Fruit fly (Drosophila melanogaster) whole organism, embryonic: ENCODE data around the gene CG1299.
A peak's percentile ranks its signal among the peaks of the same experiment; 100 is the strongest.

Experiments
- Abd-B ChIP-seq: fragments of 200-800 bp; sonication (Bioruptor generic); optimal IDR thresholded peaks from 2 replicates; lab custom pipeline; 2018; ENCODE audit warnings: missing biosample characterization, mild to moderate bottlenecking, missing genetic modification characterization, moderate library complexity
- BtbVII ChIP-seq: fragments of 200-800 bp; sonication (Bioruptor generic); optimal IDR thresholded peaks from 3 replicates; lab custom pipeline; 2017; ENCODE audit warnings: missing biosample characterization, mild to moderate bottlenecking, missing genetic modification characterization
- CG1024 ChIP-seq: fragments of 200-800 bp; sonication (Bioruptor generic); IDR thresholded peaks from 2 replicates; pipeline ENCODE4 v1.3.6; 2022; ENCODE audit warnings: missing biosample characterization, missing genetic modification characterization
- CG10267 ChIP-seq: fragments of 200-800 bp; sonication (Bioruptor generic); optimal IDR thresholded peaks from 2 replicates; lab custom pipeline; 2018; ENCODE audit warnings: missing biosample characterization, mild to moderate bottlenecking, missing genetic modification characterization, moderate library complexity
- CG10274 ChIP-seq: fragments of 200-800 bp; sonication (Bioruptor generic); optimal IDR thresholded peaks from 3 replicates; lab custom pipeline; 2017; ENCODE audit warnings: missing biosample characterization, mild to moderate bottlenecking, missing genetic modification characterization
- CG10543 ChIP-seq: fragments of 200-800 bp; sonication (Bioruptor generic); optimal IDR thresholded peaks from 3 replicates; lab custom pipeline; 2017; ENCODE audit warnings: missing biosample characterization, mild to moderate bottlenecking, missing genetic modification characterization, moderate library complexity
- CG11085 ChIP-seq: fragments of 200-800 bp; sonication (Bioruptor generic); IDR thresholded peaks from 2 replicates; pipeline ENCODE4 v1.3.6; 2022; ENCODE audit warnings: missing biosample characterization, missing genetic modification characterization
- CG11247 ChIP-seq: fragments of 200-800 bp; sonication (Bioruptor generic); IDR thresholded peaks from 2 replicates; pipeline ENCODE4 v1.3.6; 2022; ENCODE audit warnings: missing biosample characterization, missing genetic modification characterization
- CG1233 ChIP-seq: fragments of 200-800 bp; sonication (Bioruptor generic); optimal IDR thresholded peaks from 4 replicates; lab custom pipeline; 2018; ENCODE audit warnings: missing biosample characterization, mild to moderate bottlenecking, missing genetic modification characterization
- CG12744 ChIP-seq: fragments of 200-800 bp; sonication (Bioruptor generic); optimal IDR thresholded peaks from 2 replicates; lab custom pipeline; 2016; ENCODE audit warnings: missing biosample characterization, missing genetic modification characterization
- CG13287 ChIP-seq: fragments of 200-800 bp; sonication (Bioruptor generic); IDR thresholded peaks from 2 replicates; pipeline ENCODE4 v1.3.6; 2022; ENCODE audit warnings: missing biosample characterization, missing genetic modification characterization; ENCODE audit not compliant: partially characterized antibody
- CG16779 ChIP-seq: fragments of 200-800 bp; sonication (Bioruptor generic); IDR thresholded peaks from 2 replicates; pipeline ENCODE4 v1.3.6; 2022; ENCODE audit warnings: missing biosample characterization, missing genetic modification characterization
- CG17328 ChIP-seq: fragments of 200-800 bp; sonication (Bioruptor generic); IDR thresholded peaks from 2 replicates; pipeline ENCODE4 v1.3.6; 2022; ENCODE audit warnings: missing biosample characterization, missing genetic modification characterization
- CG17361 ChIP-seq: fragments of 200-800 bp; sonication (Bioruptor generic); IDR thresholded peaks from 3 replicates; pipeline ENCODE4 v1.3.6; 2022; ENCODE audit warnings: missing biosample characterization, missing genetic modification characterization
- CG17568 ChIP-seq: fragments of 200-800 bp; sonication (Bioruptor generic); optimal IDR thresholded peaks from 2 replicates; lab custom pipeline; 2018; ENCODE audit warnings: missing biosample characterization, mild to moderate bottlenecking, missing genetic modification characterization, moderate library complexity
- CG1832 ChIP-seq: fragments of 200-800 bp; sonication (Bioruptor generic); optimal IDR thresholded peaks from 2 replicates; lab custom pipeline; 2017; ENCODE audit warnings: missing biosample characterization, mild to moderate bottlenecking, missing genetic modification characterization, inconsistent platforms
- CG3407 ChIP-seq: fragments of 200-800 bp; sonication (Bioruptor generic); optimal IDR thresholded peaks from 2 replicates; lab custom pipeline; 2018; ENCODE audit warnings: missing biosample characterization, mild to moderate bottlenecking, missing genetic modification characterization
- CG34224 ChIP-seq: fragments of 200-800 bp; sonication (Bioruptor generic); IDR thresholded peaks from 3 replicates; pipeline ENCODE4 v1.3.6; 2022; ENCODE audit warnings: missing biosample characterization, missing genetic modification characterization; ENCODE audit not compliant: partially characterized antibody
- CG4404 ChIP-seq: fragments of 200-800 bp; sonication (Bioruptor generic); IDR thresholded peaks from 2 replicates; pipeline ENCODE4 v1.3.6; 2022; ENCODE audit warnings: missing biosample characterization, missing genetic modification characterization
- CG6683 ChIP-seq: fragments of 200-800 bp; sonication (Bioruptor generic); optimal IDR thresholded peaks from 2 replicates; lab custom pipeline; 2017; ENCODE audit warnings: missing biosample characterization, mild to moderate bottlenecking, missing genetic modification characterization, missing genetic modification reagents
- CG7963 ChIP-seq: fragments of 200-800 bp; sonication (Bioruptor generic); IDR thresholded peaks from 3 replicates; pipeline ENCODE4 v1.3.6; 2022; ENCODE audit warnings: missing biosample characterization, missing genetic modification characterization; ENCODE audit not compliant: partially characterized antibody
- CG8089 ChIP-seq: fragments of 200-800 bp; sonication (Bioruptor generic); optimal IDR thresholded peaks from 3 replicates; lab custom pipeline; 2016; ENCODE audit warnings: missing biosample characterization, missing genetic modification characterization
- CG8478 ChIP-seq: fragments of >200 bp; optimal IDR thresholded peaks from 2 replicates; lab custom pipeline; 2018
- CG9876 ChIP-seq: fragments of 200-800 bp; sonication (Bioruptor generic); optimal IDR thresholded peaks from 2 replicates; lab custom pipeline; 2016; ENCODE audit warnings: missing biosample characterization, missing genetic modification characterization
- Gsc ChIP-seq: fragments of 200-800 bp; sonication (Bioruptor generic); IDR thresholded peaks from 2 replicates; pipeline ENCODE4 v1.3.6; 2022; ENCODE audit warnings: missing biosample characterization, missing genetic modification characterization
- HmgZ ChIP-seq: fragments of 200-800 bp; sonication (Bioruptor generic); optimal IDR thresholded peaks from 2 replicates; lab custom pipeline; 2018; ENCODE audit warnings: missing biosample characterization, mild to moderate bottlenecking, missing genetic modification characterization
- Lhr ChIP-seq: fragments of 200-800 bp; sonication (Bioruptor generic); optimal IDR thresholded peaks from 3 replicates; lab custom pipeline; 2017; ENCODE audit warnings: mild to moderate bottlenecking, missing biosample characterization, missing genetic modification reagents, missing genetic modification characterization
- Med ChIP-seq: fragments of 200-800 bp; sonication (Bioruptor generic); peaks from one replicate; lab custom pipeline; 2016; ENCODE audit warnings: missing biosample characterization, missing genetic modification characterization, mild to moderate bottlenecking, inconsistent platforms, moderate library complexity
- NC2α ChIP-seq: fragments of 200-800 bp; sonication (Bioruptor generic); optimal IDR thresholded peaks from 2 replicates; lab custom pipeline; 2016; ENCODE audit warnings: missing biosample characterization, missing genetic modification characterization
- Oli ChIP-seq: fragments of 200-800 bp; sonication (Bioruptor generic); optimal IDR thresholded peaks from 2 replicates; lab custom pipeline; 2018; ENCODE audit warnings: missing biosample characterization, mild to moderate bottlenecking, missing genetic modification characterization, moderate library complexity
- Sry-δ ChIP-seq: fragments of 200-800 bp; sonication (Bioruptor generic); optimal IDR thresholded peaks from 2 replicates; lab custom pipeline; 2016; ENCODE audit warnings: missing biosample characterization, missing genetic modification characterization
- Stat92E ChIP-seq, 3 experiments: fragments of >200 bp in 2 of 3; fragments of 200-800 bp in 1 of 3; sonication (Bioruptor generic) in 1 of 3; optimal IDR thresholded peaks; 2 replicates each; lab custom pipeline; 2017 to 2019; ENCODE audit warnings: missing biosample characterization in 3 of 3, missing genetic modification characterization in 3 of 3, mild to moderate bottlenecking in 1 of 3, moderate library complexity in 1 of 3
- Taf1 ChIP-seq: fragments of 200-800 bp; sonication (Bioruptor generic); IDR thresholded peaks from 2 replicates; pipeline ENCODE4 v1.3.6; 2022; ENCODE audit warnings: missing biosample characterization, missing genetic modification characterization
- Xbp1 ChIP-seq: fragments of 200-800 bp; sonication (Bioruptor generic); optimal IDR thresholded peaks from 3 replicates; lab custom pipeline; 2016; ENCODE audit warnings: missing biosample characterization, mild to moderate bottlenecking, missing genetic modification characterization
- ac ChIP-seq: fragments of 200-800 bp; sonication (Bioruptor generic); optimal IDR thresholded peaks from 3 replicates; lab custom pipeline; 2017; ENCODE audit warnings: missing biosample characterization, mild to moderate bottlenecking, missing genetic modification characterization
- ci ChIP-seq: fragments of 200-800 bp; sonication (Bioruptor generic); IDR thresholded peaks from 3 replicates; pipeline ENCODE4 v1.3.6; 2022; ENCODE audit warnings: missing biosample characterization, missing genetic modification characterization
- ewg ChIP-seq: fragments of 200-800 bp; sonication (Bioruptor generic); optimal IDR thresholded peaks from 3 replicates; lab custom pipeline; 2017; ENCODE audit warnings: mild to moderate bottlenecking, missing biosample characterization, missing genetic modification reagents, missing genetic modification characterization
- eyg ChIP-seq: fragments of 200-800 bp; sonication (Bioruptor generic); optimal IDR thresholded peaks from 3 replicates; lab custom pipeline; 2016; ENCODE audit warnings: missing biosample characterization, missing genetic modification characterization
- gcm ChIP-seq: fragments of 200-800 bp; sonication (Bioruptor generic); optimal IDR thresholded peaks from 2 replicates; lab custom pipeline; 2019; ENCODE audit warnings: missing biosample characterization, mild to moderate bottlenecking, missing genetic modification characterization, moderate library complexity
- jumu ChIP-seq: fragments of 200-800 bp; sonication (Bioruptor generic); optimal IDR thresholded peaks from 3 replicates; lab custom pipeline; 2016; ENCODE audit warnings: missing biosample characterization, missing genetic modification characterization
- kah ChIP-seq: fragments of 200-800 bp; sonication (Bioruptor generic); optimal IDR thresholded peaks from 2 replicates; lab custom pipeline; 2018; ENCODE audit warnings: missing biosample characterization, mild to moderate bottlenecking, missing genetic modification characterization
- maf-S ChIP-seq: fragments of 200-800 bp; sonication (Bioruptor generic); optimal IDR thresholded peaks from 2 replicates; lab custom pipeline; 2016; ENCODE audit warnings: missing biosample characterization, missing genetic modification characterization
- nerfin-1 ChIP-seq: fragments of 200-800 bp; sonication (Bioruptor generic); optimal IDR thresholded peaks from 3 replicates; lab custom pipeline; 2019; ENCODE audit warnings: missing biosample characterization, mild to moderate bottlenecking, missing genetic modification characterization, moderate library complexity
- org-1 ChIP-seq: fragments of 200-800 bp; sonication (Bioruptor generic); optimal IDR thresholded peaks from 2 replicates; lab custom pipeline; 2017; ENCODE audit warnings: missing biosample characterization, missing genetic modification characterization
- salm ChIP-seq: fragments of 200-800 bp; sonication (Bioruptor generic); optimal IDR thresholded peaks from 2 replicates; lab custom pipeline; 2018; ENCODE audit warnings: missing biosample characterization, mild to moderate bottlenecking, missing genetic modification characterization
- sens-2 ChIP-seq: fragments of 200-800 bp; sonication (Bioruptor generic); IDR thresholded peaks from 2 replicates; pipeline ENCODE4 v1.3.6; 2022; ENCODE audit warnings: missing biosample characterization, missing genetic modification characterization
- sim ChIP-seq: fragments of 200-800 bp; sonication (Bioruptor generic); IDR thresholded peaks from 2 replicates; pipeline ENCODE4 v1.3.6; 2022; ENCODE audit warnings: missing biosample characterization, missing genetic modification characterization
- sna ChIP-seq: fragments of 200-800 bp; sonication (Bioruptor generic); IDR thresholded peaks from 2 replicates; pipeline ENCODE4 v1.3.6; 2022; ENCODE audit warnings: missing biosample characterization, missing genetic modification characterization; ENCODE audit not compliant: partially characterized antibody
- trem ChIP-seq: fragments of 200-800 bp; optimal IDR thresholded peaks from 3 replicates; lab custom pipeline; 2019; ENCODE audit warnings: missing biosample characterization, mild to moderate bottlenecking, missing genetic modification characterization, moderate library complexity
- ttk ChIP-seq: fragments of 200-800 bp; sonication (Bioruptor generic); IDR thresholded peaks from 2 replicates; pipeline ENCODE4 v2.1.2; 2022; ENCODE audit warnings: missing biosample characterization, missing genetic modification characterization

The CG1299 gene

dm6 chr3L:4138804-4139521 is 9.5 kb upstream of the CG1299 start, which contains the start of the genes Rop and Ras64B (continued):
- TF ChIP-seq CG9876 (no peak), Sry-δ (GFP tag; lab: Kevin White, UChicago) (peak; percentile 99), org-1 (GFP tag; lab: Kevin White, UChicago) (no peak), CG6683 (GFP tag; lab: Kevin White, UChicago) (no peak), ci (GFP tag; lab: Robert Waterston, UW) (peak; percentile 52; the same call in 1 of the 3 replicates), sim (no peak), CG8478 (lab: Kevin White, UChicago) (no peak), sna (GFP tag; lab: Robert Waterston, UW) (peak; percentile 71), CG1024 (GFP tag; lab: Robert Waterston, UW) (no peak), Stat92E (GFP tag; optimal IDR thresholded peaks at IDR 0.05; lab: Kevin White, UChicago) (peak in 1 of 3 experiments; percentile 74), CG17361 (GFP tag; lab: Robert Waterston, UW) (0 out of 3 replicates have a peak, but pooled peaks have one; percentile 35), BtbVII (GFP tag; lab: Kevin White, UChicago) (no peak), Xbp1 (GFP tag; lab: Kevin White, UChicago) (peak; percentile 17), CG10267 (tag; lab: Kevin White, UChicago) (peak; percentile 67), CG11085 (GFP tag; lab: Robert Waterston, UW) (no peak), CG8089 (GFP tag; lab: Kevin White, UChicago) (no peak), gcm (peak; percentile 36), eyg (GFP tag; lab: Kevin White, UChicago) (no peak), CG34224 (GFP tag; lab: Robert Waterston, UW) (peak; percentile 86), Lhr (GFP tag; lab: Kevin White, UChicago) (peak; percentile 73), CG11247 (GFP tag; lab: Robert Waterston, UW) (no peak), CG17328 (GFP tag; lab: Robert Waterston, UW) (no peak), salm (no peak), ac (GFP tag; lab: Kevin White, UChicago) (no peak), CG3407 (GFP tag; lab: Kevin White, UChicago) (no peak), Gsc (no peak), Oli (no peak), Med (GFP tag; lab: Kevin White, UChicago) (peak; percentile 90), CG17568 (GFP tag; lab: Kevin White, UChicago) (no peak), ewg (GFP tag; lab: Kevin White, UChicago) (peak; percentile 5), trem (tag; lab: Kevin White, UChicago) (peak; percentile 74), CG13287 (GFP tag; lab: Robert Waterston, UW) (peak; percentile 91), CG12744 (GFP tag; lab: Kevin White, UChicago) (no peak), CG1233 (GFP tag; lab: Kevin White, UChicago) (no peak), ttk (GFP tag; lab: Robert Waterston, UW) (no peak), NC2α (GFP tag; lab: Kevin White, UChicago) (peak; percentile 21), nerfin-1 (tag; lab: Kevin White, UChicago) (peak; percentile 39), kah (GFP tag; lab: Kevin White, UChicago) (no peak), maf-S (GFP tag; lab: Kevin White, UChicago) (no peak), CG7963 (GFP tag; lab: Robert Waterston, UW) (peak; percentile 77), CG10274 (no peak), HmgZ (peak; percentile 89), jumu (peak; percentile 26), CG1832 (GFP tag; lab: Kevin White, UChicago) (no peak), Taf1 (GFP tag; lab: Robert Waterston, UW) (no peak), Abd-B (GFP tag; lab: Kevin White, UChicago) (peak; percentile 51), CG16779 (GFP tag; lab: Robert Waterston, UW) (no peak), sens-2 (no peak), CG10543 (GFP tag; lab: Kevin White, UChicago) (peak; percentile 63), CG4404 (GFP tag; lab: Robert Waterston, UW) (no peak)
